Worm (Caenorhabditis elegans): ENCODE data around the gene ZK370.4.
A peak's percentile ranks its signal among the peaks of the same experiment; 100 is the strongest.

Gene ZK370.4

ce11 chrIII:8683679-8684263 is 47.4 kb downstream of the ZK370.4 start, which contains the start of gene fli-1 (continued):
- TF ChIP-seq aptf-3 (GFP tag; IDR thresholded peaks at IDR 0.05), result no peak
- TF ChIP-seq ama-1 (optimal IDR thresholded peaks at IDR 0.05), result no peak
- no peak for TF ChIP-seq ama-1 (GFP tag; optimal IDR thresholded peaks at IDR 0.05)
- TF ChIP-seq lag-1 (GFP tag; IDR thresholded peaks at IDR 0.05), result no peak
- TF ChIP-seq lir-1 (GFP tag; conservative IDR thresholded peaks at IDR 0.05), result peak; percentile 64; the same call in 1 of the 2 replicates
- TF ChIP-seq ztf-22 (GFP tag; optimal IDR thresholded peaks at IDR 0.05), result no peak
- no peak for TF ChIP-seq nhr-80 (tag; optimal IDR thresholded peaks at IDR 0.05)
- no peak for TF ChIP-seq F23B12.7 (tag; optimal IDR thresholded peaks at IDR 0.05; ENCODE audit: insufficient read depth)
- peak; percentile 72; the same call in 1 of the 2 replicates for TF ChIP-seq cebp-1 (GFP tag; IDR thresholded peaks at IDR 0.05)
- TF ChIP-seq cebp-1 (tag; optimal IDR thresholded peaks at IDR 0.05), result peak; percentile 90
- TF ChIP-seq ceh-91 (GFP tag; IDR thresholded peaks at IDR 0.05), result peak; percentile 76
- TF ChIP-seq madf-6 (GFP tag; IDR thresholded peaks at IDR 0.05), result peak; percentile 99
- TF ChIP-seq lsl-1 (GFP tag; optimal IDR thresholded peaks at IDR 0.05), result peak; percentile 74
- peak; percentile 35 for TF ChIP-seq tbp1 (GFP tag; optimal IDR thresholded peaks at IDR 0.05)
- peak; percentile 70 for TF ChIP-seq ZK185.1 (tag; optimal IDR thresholded peaks at IDR 0.05; ENCODE audit: poor library complexity, severe bottlenecking)
- no peak for TF ChIP-seq zim-3 (tag; optimal IDR thresholded peaks at IDR 0.05)
- TF ChIP-seq bed-2 (GFP tag; IDR thresholded peaks at IDR 0.05), result peak; percentile 73; the same call in 1 of the 2 replicates
- no peak for TF ChIP-seq mxl-1 (tag; optimal IDR thresholded peaks at IDR 0.05)
- peak; percentile 53 for TF ChIP-seq ceh-27 (GFP tag; optimal IDR thresholded peaks at IDR 0.05)
- TF ChIP-seq repo-1 (tag; optimal IDR thresholded peaks at IDR 0.05), result no peak
- no peak for TF ChIP-seq pbrm-1 (GFP tag; IDR thresholded peaks at IDR 0.05)
- peak; percentile 16 for TF ChIP-seq snpc-1.3 (tag; optimal IDR thresholded peaks at IDR 0.05; ENCODE audit: insufficient read depth)
- TF ChIP-seq efl-1 (GFP tag; optimal IDR thresholded peaks at IDR 0.05), result peak; percentile 85
- TF ChIP-seq athp-1 (tag; optimal IDR thresholded peaks at IDR 0.05), result peak; percentile 45
- peak; percentile 73 for TF ChIP-seq D2030.7 (GFP tag; IDR thresholded peaks at IDR 0.05)
- TF ChIP-seq lin-35 (GFP tag; optimal IDR thresholded peaks at IDR 0.05), result no peak
- TF ChIP-seq snpc-3.4 (tag; optimal IDR thresholded peaks at IDR 0.05), result peak; percentile 68
- TF ChIP-seq egl-44 (GFP tag; IDR thresholded peaks at IDR 0.05), result no peak
- peak; percentile 48 for TF ChIP-seq ztf-18 (tag; optimal IDR thresholded peaks at IDR 0.05)
- no peak for TF ChIP-seq sptf-2 (GFP tag; optimal IDR thresholded peaks at IDR 0.05)
- peak; percentile 88 for TF ChIP-seq xnd-1 (tag; optimal IDR thresholded peaks at IDR 0.05)
- TF ChIP-seq unc-62 (GFP tag; optimal IDR thresholded peaks at IDR 0.05), result no peak
- no peak for TF ChIP-seq K12H6.12 (tag; optimal IDR thresholded peaks at IDR 0.05)
- TF ChIP-seq Y53G8AR.9 (GFP tag; conservative IDR thresholded peaks at IDR 0.05), result no peak
- no peak for TF ChIP-seq hsf-1 (GFP tag; IDR thresholded peaks at IDR 0.05)
- TF ChIP-seq nfya-1 (tag; optimal IDR thresholded peaks at IDR 0.05; ENCODE audit: borderline replicate concordance, insufficient read depth), result no peak
- no peak for TF ChIP-seq hlh-26 (GFP tag; conservative IDR thresholded peaks at IDR 0.05)
- no peak for TF ChIP-seq attf-3 (GFP tag; conservative IDR thresholded peaks at IDR 0.05)
- 0 out of 2 replicates have a peak, but pooled peaks have one; percentile 36 for TF ChIP-seq Y79H2A.3 (GFP tag; conservative IDR thresholded peaks at IDR 0.05)
- TF ChIP-seq ekl-4 (GFP tag; IDR thresholded peaks at IDR 0.05), result no peak; the same call in 1 of the 2 replicates
- TF ChIP-seq rec-8 (tag; optimal IDR thresholded peaks at IDR 0.05), result no peak
- no peak for TF ChIP-seq attf-5 (GFP tag; optimal IDR thresholded peaks at IDR 0.05)
- 0 out of 2 replicates have a peak, but pooled peaks have one; percentile 22 for TF ChIP-seq hmg-1.2 (GFP tag; IDR thresholded peaks at IDR 0.05)
- TF ChIP-seq F39B2.1 (GFP tag; IDR thresholded peaks at IDR 0.05), result no peak
- TF ChIP-seq ztf-28 (GFP tag; IDR thresholded peaks at IDR 0.05), result peak; percentile 91

Measured in whole organism, young adult.